Worm (Caenorhabditis elegans) whole organism, young adult: ENCODE measurements around the gene vps-50.

Experiments
- B0336.3 ChIP-seq: fragments of 200-800 bp; sonication (Bioruptor generic); IDR thresholded peaks from 2 replicates; pipeline ENCODE4 v1.3.6; 2022; ENCODE audit warnings: missing genetic modification characterization, missing compliant biosample characterization
- F22D6.2 ChIP-seq: sonication (generic microtip); optimal IDR thresholded peaks from 2 replicates; lab custom pipeline; 2016; ENCODE audit warnings: mild to moderate bottlenecking, missing genetic modification characterization, missing compliant biosample characterization
- F33H1.4 ChIP-seq: fragments of 200-800 bp; sonication (Bioruptor generic); IDR thresholded peaks from 2 replicates; pipeline ENCODE4 v1.3.6; 2022; ENCODE audit warnings: missing genetic modification reagents, missing genetic modification characterization, missing compliant biosample characterization
- F37B4.10 ChIP-seq: fragments of 200-800 bp; sonication (Bioruptor generic); IDR thresholded peaks from 2 replicates; pipeline ENCODE4 v1.3.6; 2022; ENCODE audit warnings: missing genetic modification characterization, missing compliant biosample characterization
- Y53G8AR.9 ChIP-seq: fragments of 200-800 bp; sonication (Bioruptor generic); conservative IDR thresholded peaks from 2 replicates; pipeline ENCODE4 v1.3.6; 2022; ENCODE audit warnings: missing genetic modification reagents, missing genetic modification characterization, missing compliant biosample characterization
- Y56A3A.18 ChIP-seq: fragments of 200-800 bp; sonication (Bioruptor generic); IDR thresholded peaks from 2 replicates; pipeline ENCODE4 v1.3.6; 2022; ENCODE audit warnings: missing genetic modification reagents, missing genetic modification characterization, missing compliant biosample characterization
- ama-1 ChIP-seq, 3 experiments: fragments of 150-350 bp in 1 of 3; sonication (generic microtip) in 2 of 3; optimal IDR thresholded peaks; 2 replicates each; lab custom pipeline; 2014 to 2018; ENCODE audit warnings: missing biosample characterization in 2 of 3, missing genetic modification characterization in 2 of 3, missing genetic modification reagents in 2 of 3
- aptf-3 ChIP-seq: fragments of 200-800 bp; sonication (Bioruptor generic); IDR thresholded peaks from 2 replicates; pipeline ENCODE4 v1.3.6; 2022; ENCODE audit warnings: missing genetic modification characterization, missing compliant biosample characterization
- athp-1 ChIP-seq: sonication (generic microtip); optimal IDR thresholded peaks from 2 replicates; lab custom pipeline; 2017; ENCODE audit warnings: mild to moderate bottlenecking, missing genetic modification characterization, missing compliant biosample characterization
- attf-5 ChIP-seq: fragments of 200-800 bp; sonication (Bioruptor generic); optimal IDR thresholded peaks from 2 replicates; lab custom pipeline; 2018; ENCODE audit warnings: mild to moderate bottlenecking, missing genetic modification characterization, missing compliant biosample characterization
- attf-6 ChIP-seq: fragments of 200-800 bp; sonication (Bioruptor generic); IDR thresholded peaks from 2 replicates; pipeline ENCODE4 v1.3.6; 2022; ENCODE audit warnings: missing genetic modification reagents, missing genetic modification characterization, missing compliant biosample characterization
- bed-1 ChIP-seq: fragments of 200-800 bp; sonication (Bioruptor generic); IDR thresholded peaks from 2 replicates; pipeline ENCODE4 v1.3.6; 2022; ENCODE audit warnings: missing genetic modification reagents, missing genetic modification characterization, missing compliant biosample characterization
- bed-2 ChIP-seq: fragments of 200-800 bp; sonication (Bioruptor generic); IDR thresholded peaks from 2 replicates; pipeline ENCODE4 v1.3.6; 2022; ENCODE audit warnings: missing genetic modification reagents, missing genetic modification characterization, missing compliant biosample characterization
- cebp-1 ChIP-seq, 2 experiments: fragments of 200-800 bp in 1 of 2; sonication (Bioruptor generic) in 1 of 2; sonication (generic microtip) in 1 of 2; IDR thresholded peaks in 1 of 2; optimal IDR thresholded peaks in 1 of 2; 2 replicates each; pipeline versions ENCODE4 v1.3.6 to Lab custom; 2017 to 2022; ENCODE audit warnings: missing compliant biosample characterization in 2 of 2, missing genetic modification characterization in 2 of 2, mild to moderate bottlenecking in 1 of 2, missing genetic modification reagents in 1 of 2, moderate library complexity in 1 of 2
- chd-7 ChIP-seq: sonication (generic microtip); optimal IDR thresholded peaks from 2 replicates; lab custom pipeline; 2016; ENCODE audit warnings: mild to moderate bottlenecking, missing genetic modification characterization, moderate library complexity, missing compliant biosample characterization
- egl-18 ChIP-seq: fragments of 200-800 bp; sonication (Bioruptor generic); IDR thresholded peaks from 2 replicates; pipeline ENCODE4 v1.3.6; 2022; ENCODE audit warnings: missing genetic modification reagents, missing genetic modification characterization, missing compliant biosample characterization
- egrh-3 ChIP-seq: fragments of 200-800 bp; sonication (Bioruptor generic); IDR thresholded peaks from 2 replicates; pipeline ENCODE4 v1.3.6; 2022; ENCODE audit warnings: missing genetic modification reagents, missing genetic modification characterization, missing compliant biosample characterization
- hlh-12 ChIP-seq: sonication (generic microtip); optimal IDR thresholded peaks from 2 replicates; lab custom pipeline; 2016; ENCODE audit warnings: missing genetic modification characterization, missing compliant biosample characterization
- lag-1 ChIP-seq: fragments of 200-800 bp; sonication (Bioruptor generic); IDR thresholded peaks from 2 replicates; pipeline ENCODE4 v1.3.6; 2022; ENCODE audit warnings: missing genetic modification reagents, missing genetic modification characterization, missing compliant biosample characterization
- let-526 ChIP-seq: fragments of 200-800 bp; sonication (Bioruptor generic); IDR thresholded peaks from 2 replicates; pipeline ENCODE4 v1.3.6; 2022; ENCODE audit warnings: missing genetic modification reagents, missing genetic modification characterization, missing compliant biosample characterization
- let-607 ChIP-seq, 2 experiments: fragments of 200-800 bp in 1 of 2; sonication (Bioruptor generic) in 1 of 2; sonication (generic microtip) in 1 of 2; optimal IDR thresholded peaks; 2 replicates each; lab custom pipeline; 2016 to 2018; ENCODE audit warnings: mild to moderate bottlenecking in 2 of 2, missing compliant biosample characterization in 2 of 2, missing genetic modification characterization in 2 of 2, moderate library complexity in 2 of 2, missing genotype in 1 of 2
- lin-40 ChIP-seq: sonication (generic microtip); optimal IDR thresholded peaks from 2 replicates; lab custom pipeline; 2016; ENCODE audit warnings: missing genetic modification characterization, mild to moderate bottlenecking, missing compliant biosample characterization, missing genotype, missing genetic modification reagents
- lsy-27 ChIP-seq: sonication (generic microtip); optimal IDR thresholded peaks from 2 replicates; lab custom pipeline; 2017; ENCODE audit warnings: missing genetic modification characterization, mild to moderate bottlenecking, missing compliant biosample characterization, antibody characterized with exemption, missing genotype, borderline replicate concordance; ENCODE audit not compliant: insufficient read depth
- mcd-1 ChIP-seq: fragments of 200-800 bp; sonication (Bioruptor generic); IDR thresholded peaks from 2 replicates; pipeline ENCODE4 v1.3.6; 2022; ENCODE audit warnings: missing genetic modification reagents, missing genetic modification characterization, missing compliant biosample characterization
- nhr-179 ChIP-seq: sonication (generic microtip); optimal IDR thresholded peaks from 2 replicates; lab custom pipeline; 2016; ENCODE audit warnings: mild to moderate bottlenecking, missing genetic modification characterization, missing compliant biosample characterization
- nhr-27 ChIP-seq: fragments of 200-800 bp; sonication (Bioruptor generic); optimal IDR thresholded peaks from 2 replicates; lab custom pipeline; 2018; ENCODE audit warnings: mild to moderate bottlenecking, missing genetic modification characterization, moderate library complexity, missing compliant biosample characterization
- rec-8 ChIP-seq, 2 experiments: sonication (generic microtip); optimal IDR thresholded peaks; 2 replicates each; lab custom pipeline; 2016; ENCODE audit warnings: mild to moderate bottlenecking in 2 of 2, missing genetic modification characterization in 2 of 2, missing genetic modification reagents in 2 of 2, missing genotype in 2 of 2, missing biosample characterization in 1 of 2, missing compliant biosample characterization in 1 of 2, moderate library complexity in 1 of 2
- rpc-1 ChIP-seq, 2 experiments: fragments of 150-350 bp in 1 of 2; sonication (generic microtip) in 1 of 2; optimal IDR thresholded peaks; 2 replicates each; lab custom pipeline; 2014 to 2018; ENCODE audit warnings: missing biosample characterization in 1 of 2, missing genetic modification characterization in 1 of 2, missing genetic modification reagents in 1 of 2, missing genotype in 1 of 2
- snpc-4 ChIP-seq, 5 experiments: fragments of 150-350 bp in 1 of 5; sonication (generic microtip) in 4 of 5; optimal IDR thresholded peaks; 2 replicates each; lab custom pipeline; 2014 to 2018; ENCODE audit warnings: missing genetic modification characterization in 5 of 5, missing biosample characterization in 3 of 5, antibody characterized with exemption in 2 of 5, mild to moderate bottlenecking in 2 of 5, missing compliant biosample characterization in 2 of 5, missing genotype in 2 of 5, moderate library complexity in 2 of 5, missing genetic modification reagents in 1 of 5
- sptf-2 ChIP-seq: fragments of 200-800 bp; sonication (Bioruptor generic); optimal IDR thresholded peaks from 2 replicates; lab custom pipeline; 2018; ENCODE audit warnings: mild to moderate bottlenecking, missing genetic modification characterization, missing compliant biosample characterization
- tlf-1 ChIP-seq: fragments of 200-800 bp; sonication (Bioruptor generic); optimal IDR thresholded peaks from 2 replicates; lab custom pipeline; 2018; ENCODE audit warnings: mild to moderate bottlenecking, missing genetic modification characterization, missing compliant biosample characterization
- unc-130 ChIP-seq: sonication (generic microtip); optimal IDR thresholded peaks from 2 replicates; lab custom pipeline; 2016; ENCODE audit warnings: missing genetic modification reagents, missing genetic modification characterization, missing compliant biosample characterization
- zfh-2 ChIP-seq: fragments of 200-800 bp; sonication (Bioruptor generic); conservative IDR thresholded peaks from 2 replicates; pipeline ENCODE4 v1.3.6; 2022; ENCODE audit warnings: missing genetic modification reagents, missing genetic modification characterization, missing compliant biosample characterization
- zim-3 ChIP-seq: sonication (generic microtip); optimal IDR thresholded peaks from 2 replicates; lab custom pipeline; 2017; ENCODE audit warnings: mild to moderate bottlenecking, missing genetic modification characterization, moderate library complexity, missing compliant biosample characterization
- ztf-25 ChIP-seq: fragments of 200-800 bp; sonication (Bioruptor generic); IDR thresholded peaks from 2 replicates; pipeline ENCODE4 v1.3.6; 2022; ENCODE audit warnings: missing genetic modification reagents, missing genetic modification characterization, missing compliant biosample characterization
- ztf-6 ChIP-seq: fragments of 200-800 bp; sonication (Bioruptor generic); IDR thresholded peaks from 2 replicates; pipeline ENCODE4 v1.3.6; 2022; ENCODE audit warnings: missing genetic modification reagents, missing genetic modification characterization, missing compliant biosample characterization

Gene vps-50

DNA sequence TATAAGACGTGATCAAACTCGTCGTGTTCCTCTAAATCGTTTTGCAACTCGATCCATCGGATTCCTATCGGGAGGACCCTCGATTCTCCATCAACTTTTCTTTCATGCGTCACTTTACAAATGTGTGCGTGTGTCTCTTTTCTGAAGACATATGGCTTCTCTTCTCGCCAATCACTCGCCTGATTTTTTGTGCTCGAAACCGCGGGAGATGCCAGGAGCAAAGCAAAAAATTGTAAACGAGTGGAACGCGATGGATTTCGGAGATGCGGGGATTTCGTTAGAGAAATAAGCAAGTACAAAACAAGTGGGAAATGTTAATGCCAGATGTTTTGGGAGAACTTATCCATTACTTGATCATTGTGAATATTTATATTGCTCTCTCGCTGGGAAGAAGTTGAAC, 44.8 kb upstream of the vps-50 start:
- TF ChIP-seq snpc-4 (GFP tag; optimal IDR thresholded peaks at IDR 0.05; lab: Kevin White, UChicago) (no peak), snpc-4 (tag; optimal IDR thresholded peaks at IDR 0.05; lab: Kevin White, UChicago) (no peak), zim-3 (no peak), egrh-3 (GFP tag; lab: Robert Waterston, UW) (no peak), ama-1 (optimal IDR thresholded peaks at IDR 0.05; lab: Kevin White, UChicago) (no peak), ama-1 (GFP tag; optimal IDR thresholded peaks at IDR 0.05; lab: Kevin White, UChicago) (no peak), F22D6.2 (tag; lab: Kevin White, UChicago) (no peak), rec-8 (tag; optimal IDR thresholded peaks at IDR 0.05; lab: Kevin White, UChicago) (no peak), zfh-2 (no peak), athp-1 (no peak), chd-7 (tag; lab: Kevin White, UChicago) (no peak), egl-18 (GFP tag; lab: Robert Waterston, UW) (no peak), F37B4.10 (GFP tag; lab: Robert Waterston, UW) (no peak), lag-1 (GFP tag; lab: Robert Waterston, UW) (no peak), rpc-1 (optimal IDR thresholded peaks at IDR 0.05; lab: Kevin White, UChicago) (no peak), rpc-1 (tag; optimal IDR thresholded peaks at IDR 0.05; lab: Kevin White, UChicago) (no peak), sptf-2 (GFP tag; lab: Kevin White, UChicago) (no peak), cebp-1 (GFP tag; IDR thresholded peaks at IDR 0.05; lab: Robert Waterston, UW) (no peak), cebp-1 (tag; optimal IDR thresholded peaks at IDR 0.05; lab: Kevin White, UChicago) (no peak), let-526 (no peak), Y56A3A.18 (no peak), Y53G8AR.9 (GFP tag; lab: Robert Waterston, UW) (no peak), attf-5 (GFP tag; lab: Kevin White, UChicago) (no peak), let-607 (tag; optimal IDR thresholded peaks at IDR 0.05; lab: Kevin White, UChicago) (no peak)

ce11 chrIII:10825088-10825487, 43.9 kb upstream of the vps-50 start:
- no peak for TF ChIP-seq bed-1
- TF ChIP-seq hlh-12 (tag; lab: Kevin White, UChicago): no peak
- no peak for TF ChIP-seq B0336.3 (GFP tag; lab: Robert Waterston, UW)
- no peak for TF ChIP-seq aptf-3 (GFP tag; lab: Robert Waterston, UW)
- no peak for TF ChIP-seq ztf-25 (GFP tag; lab: Robert Waterston, UW)
- no peak for TF ChIP-seq egrh-3 (GFP tag; lab: Robert Waterston, UW)
- TF ChIP-seq lin-40 (tag; lab: Kevin White, UChicago): no peak
- no peak for TF ChIP-seq bed-2 (GFP tag; lab: Robert Waterston, UW)
- no peak for TF ChIP-seq F33H1.4 (GFP tag; lab: Robert Waterston, UW)
- no peak for TF ChIP-seq lsy-27 (tag; lab: Kevin White, UChicago)

DNA sequence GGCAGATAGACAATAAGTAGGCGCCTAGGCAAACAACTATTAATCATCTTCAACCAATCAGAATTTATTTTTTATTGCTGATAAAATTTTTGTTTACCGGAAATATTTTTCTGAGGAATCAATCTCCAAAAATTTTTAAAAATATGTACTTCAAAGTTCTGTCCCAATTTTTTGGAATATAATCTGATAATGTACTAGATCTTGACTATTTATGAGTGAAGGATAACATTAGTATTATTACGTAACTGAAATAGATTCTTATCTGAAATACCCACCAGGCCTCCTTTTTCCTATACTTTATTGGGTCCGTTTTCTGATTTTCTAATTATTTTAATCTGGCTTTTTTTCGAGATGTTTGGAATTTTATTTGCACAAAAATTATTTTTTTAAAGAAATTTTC, 37.5 kb upstream of the vps-50 start:
- TF ChIP-seq mcd-1 (GFP tag; lab: Robert Waterston, UW) (no peak), nhr-27 (tag; lab: Kevin White, UChicago) (no peak), bed-2 (GFP tag; lab: Robert Waterston, UW) (no peak), attf-6 (GFP tag; lab: Robert Waterston, UW) (no peak), unc-130 (GFP tag; lab: Kevin White, UChicago) (no peak), nhr-179 (tag; lab: Kevin White, UChicago) (no peak), ztf-6 (no peak), Y56A3A.18 (no peak), tlf-1 (no peak), ama-1 (optimal IDR thresholded peaks at IDR 0.05; lab: Kevin White, UChicago) (no peak), ama-1 (GFP tag; optimal IDR thresholded peaks at IDR 0.05; lab: Kevin White, UChicago) (no peak)
